Worm (Caenorhabditis elegans) whole organism, late embryonic: ENCODE results near the gene spp-24.

Experiments used
- C08G9.2 ChIP-seq: sonication (generic microtip); optimal IDR thresholded peaks from 2 replicates; lab custom pipeline; 2016; ENCODE audit warnings: mild to moderate bottlenecking, missing genetic modification characterization, moderate library complexity, missing compliant biosample characterization
- F13H6.1 ChIP-seq: sonication (generic microtip); optimal IDR thresholded peaks from 2 replicates; lab custom pipeline; 2016; ENCODE audit warnings: missing genetic modification characterization, missing compliant biosample characterization
- T23F11.4 ChIP-seq: fragments of 200-800 bp; sonication (Bioruptor generic); optimal IDR thresholded peaks from 2 replicates; lab custom pipeline; 2018; ENCODE audit warnings: mild to moderate bottlenecking, missing genetic modification characterization, missing compliant biosample characterization
- ama-1 ChIP-seq: fragments of 150-350 bp; optimal IDR thresholded peaks from 2 replicates; lab custom pipeline; 2014
- ceh-19 ChIP-seq: fragments of 200-800 bp; sonication (Bioruptor generic); optimal IDR thresholded peaks from 2 replicates; lab custom pipeline; 2018; ENCODE audit warnings: mild to moderate bottlenecking, missing genetic modification characterization, missing compliant biosample characterization
- ceh-6 ChIP-seq: fragments of 200-800 bp; sonication (Bioruptor generic); optimal IDR thresholded peaks from 2 replicates; lab custom pipeline; 2018; ENCODE audit warnings: mild to moderate bottlenecking, missing genetic modification characterization, missing compliant biosample characterization
- fax-1 ChIP-seq: sonication (generic microtip); optimal IDR thresholded peaks from 2 replicates; lab custom pipeline; 2016; ENCODE audit warnings: missing genotype, missing genetic modification characterization, missing compliant biosample characterization
- nhr-11 ChIP-seq: fragments of 150-350 bp; optimal IDR thresholded peaks from 2 replicates; lab custom pipeline; 2014; ENCODE audit warnings: missing biosample characterization, missing genetic modification characterization
- pat-9 ChIP-seq: fragments of 200-800 bp; sonication (Bioruptor generic); optimal IDR thresholded peaks from 2 replicates; lab custom pipeline; 2018; ENCODE audit warnings: mild to moderate bottlenecking, missing genetic modification characterization, moderate library complexity, missing compliant biosample characterization
- unc-86 ChIP-seq: sonication (generic microtip); optimal IDR thresholded peaks from 2 replicates; lab custom pipeline; 2016; ENCODE audit warnings: missing genetic modification characterization, missing compliant biosample characterization
- ztf-16 ChIP-seq: sonication (generic microtip); optimal IDR thresholded peaks from 2 replicates; lab custom pipeline; 2017; ENCODE audit warnings: missing genetic modification characterization, missing compliant biosample characterization

DNA sequence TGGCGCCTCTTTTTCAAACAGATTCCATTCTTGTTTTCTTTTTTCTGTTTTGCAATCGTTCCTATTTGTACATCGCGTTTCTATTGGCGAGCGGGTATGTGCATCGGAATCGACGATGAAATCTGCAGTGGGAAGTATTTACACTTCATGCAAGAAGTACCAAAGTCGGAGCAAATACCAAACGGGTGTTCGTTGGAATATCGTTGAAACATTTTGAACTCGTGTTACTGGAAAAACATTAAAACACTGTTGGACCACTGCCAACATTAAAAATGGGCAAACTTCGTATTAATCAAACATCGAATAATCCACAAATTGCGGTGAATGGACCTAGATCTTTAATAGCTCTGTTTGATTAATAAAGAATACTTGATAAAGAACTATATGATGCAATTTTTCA lies 39.8 kb upstream of the spp-24 start, which contains the start of gene C23H3.9:
- TF ChIP-seq ceh-6 (GFP tag; lab: Kevin White, UChicago) (no peak), nhr-11 (tag; lab: Kevin White, UChicago) (no peak), ztf-16 (tag; lab: Kevin White, UChicago) (no peak), T23F11.4 (GFP tag; lab: Kevin White, UChicago) (no peak), ama-1 (lab: Kevin White, UChicago) (no peak), pat-9 (tag; lab: Kevin White, UChicago) (no peak), fax-1 (no peak), ceh-19 (GFP tag; lab: Kevin White, UChicago) (no peak), F13H6.1 (tag; lab: Kevin White, UChicago) (no peak), C08G9.2 (tag; lab: Kevin White, UChicago) (no peak), unc-86 (tag; lab: Kevin White, UChicago) (no peak)
